Fruit fly (Drosophila melanogaster) S2 (cell line): ENCODE measurements around the gene Cftr.

Experiments
- CG8478 ChIP-seq: fragments of >200 bp; optimal IDR thresholded peaks from 2 replicates; lab custom pipeline; 2018
- CTCF ChIP-seq, 2 experiments: fragments of >200 bp; optimal IDR thresholded peaks; 2 replicates each; lab custom pipeline; 2018

Gene Cftr

DNA sequence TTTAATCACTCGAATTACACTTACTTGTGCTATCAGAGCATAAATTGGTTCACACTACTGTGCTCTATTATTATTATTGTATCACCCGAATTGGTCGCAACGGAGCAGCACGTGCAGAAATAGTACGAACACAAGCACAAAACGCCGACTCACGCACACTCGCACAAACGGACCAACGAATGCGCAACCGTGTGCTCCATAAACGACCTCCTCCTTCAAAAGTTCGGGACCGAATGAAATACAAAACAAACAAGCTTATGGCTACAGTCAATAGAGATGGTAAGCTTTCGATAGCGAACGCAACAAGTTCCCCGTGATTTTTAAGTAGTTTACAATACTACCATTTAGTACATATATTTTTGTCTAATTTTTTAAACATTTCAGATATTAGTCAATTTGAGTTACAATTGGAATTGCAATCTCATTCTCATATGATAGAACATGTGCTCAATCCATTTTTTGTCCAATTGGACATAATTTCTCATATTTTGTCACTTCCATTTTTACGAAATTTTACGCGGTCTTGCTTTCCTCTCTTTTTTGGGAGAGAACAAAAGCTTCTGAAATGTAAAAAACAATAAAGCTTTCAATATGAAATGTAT lies at the start of gene Cftr:
TSS of gene Cftr (minus strand) at position 239 of the 602 bp plus-strand sequence.
- TF ChIP-seq CTCF (optimal IDR thresholded peaks at IDR 0.05; lab: Kevin White, UChicago) (no peak), CG8478 (lab: Kevin White, UChicago) (no peak)

- TF ChIP-seq CG8478 (lab: Kevin White, UChicago), result no peak
- TF ChIP-seq CTCF (optimal IDR thresholded peaks at IDR 0.05; lab: Kevin White, UChicago), result no peak
Observed at dm6 chr3R:24590276-24590675, 46.6 kb upstream of the Cftr start.

- TF ChIP-seq CTCF (optimal IDR thresholded peaks at IDR 0.05; lab: Kevin White, UChicago) (no peak), CG8478 (lab: Kevin White, UChicago) (no peak)
Observed at dm6 chr3R:24588829-24589638, 45.3 kb upstream of the Cftr start.

DNA sequence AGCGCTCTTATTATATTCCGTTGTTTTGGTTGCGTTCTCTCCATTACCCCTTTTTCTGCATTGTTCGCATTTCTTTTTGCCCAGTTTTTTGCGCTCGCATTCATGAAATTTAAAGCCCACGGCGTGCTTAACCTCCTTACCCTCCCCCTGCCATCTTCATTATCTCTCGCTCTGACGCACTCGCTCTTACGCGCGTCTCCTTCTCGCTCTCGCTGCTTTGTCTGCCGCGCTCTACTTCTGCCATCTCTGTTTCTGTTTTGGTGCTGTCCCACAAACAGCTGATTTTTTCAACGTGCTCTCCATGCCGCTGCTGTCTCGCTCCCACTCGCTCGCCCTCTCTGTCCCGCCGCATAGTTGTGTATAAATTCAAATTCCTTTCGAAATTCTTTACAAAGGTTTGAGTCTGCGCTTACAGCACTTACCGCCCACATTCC lies 42.8 kb upstream of the Cftr start:
- TF ChIP-seq CTCF (optimal IDR thresholded peaks at IDR 0.05; lab: Kevin White, UChicago) (peak; percentile 60 to 62), CG8478 (lab: Kevin White, UChicago) (no peak)

dm6 chr3R:24585042-24585698 lies 41.5 kb upstream of the Cftr start, which contains the start of the genes CG13625 and mld:
CG13625 (minus strand) TSS chr3R:24585160.
mld (plus strand) TSS chr3R:24585653.
- TF ChIP-seq CG8478 (lab: Kevin White, UChicago) (no peak), CTCF (optimal IDR thresholded peaks at IDR 0.05; lab: Kevin White, UChicago) (peak in 1 of 2 experiments; percentile 50)

DNA sequence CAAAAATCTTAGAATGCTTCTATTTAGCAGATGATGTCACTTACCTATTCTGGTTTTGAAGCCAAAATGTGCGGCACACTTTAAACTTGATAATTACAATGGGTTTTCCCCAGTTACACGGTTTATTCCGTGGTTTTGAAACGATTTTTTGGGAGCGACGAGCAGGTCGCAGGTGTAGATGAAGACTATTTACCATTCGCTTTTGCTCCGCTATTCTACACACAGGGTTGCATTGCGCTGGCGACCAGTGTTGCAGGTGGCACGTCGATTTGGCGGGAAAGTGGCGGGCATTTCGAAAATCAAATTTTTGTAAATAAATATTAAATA lies 38.9 kb upstream of the Cftr start, which contains the start of gene REPTOR:
TSS of gene REPTOR (minus strand) at position 196 of the 327 bp plus-strand sequence.
- no peak for TF ChIP-seq CG8478 (lab: Kevin White, UChicago)
- no peak for TF ChIP-seq CTCF (optimal IDR thresholded peaks at IDR 0.05; lab: Kevin White, UChicago)

dm6 chr3R:24581891-24582668 lies 38.4 kb upstream of the Cftr start:
- TF ChIP-seq CG8478 (lab: Kevin White, UChicago) (no peak), CTCF (optimal IDR thresholded peaks at IDR 0.05; lab: Kevin White, UChicago) (no peak)

dm6 chr3R:24580963-24581277 lies 37.2 kb upstream of the Cftr start:
- no peak for TF ChIP-seq CG8478 (lab: Kevin White, UChicago)
- no peak for TF ChIP-seq CTCF (optimal IDR thresholded peaks at IDR 0.05; lab: Kevin White, UChicago)

- TF ChIP-seq CTCF (optimal IDR thresholded peaks at IDR 0.05; lab: Kevin White, UChicago) (no peak), CG8478 (lab: Kevin White, UChicago) (no peak)
Observed at dm6 chr3R:24580067-24580962, 36.6 kb upstream of the Cftr start.

- TF ChIP-seq CTCF (optimal IDR thresholded peaks at IDR 0.05; lab: Kevin White, UChicago) (no peak), CG8478 (lab: Kevin White, UChicago) (no peak)
Observed at dm6 chr3R:24577355-24577754, 33.6 kb upstream of the Cftr start.

dm6 chr3R:24575787-24576413 lies 32.2 kb upstream of the Cftr start:
- TF ChIP-seq CG8478 (lab: Kevin White, UChicago), result no peak
- TF ChIP-seq CTCF (optimal IDR thresholded peaks at IDR 0.05; lab: Kevin White, UChicago), result no peak

dm6 chr3R:24575109-24575508 lies 31.4 kb upstream of the Cftr start:
- no peak for TF ChIP-seq CTCF (optimal IDR thresholded peaks at IDR 0.05; lab: Kevin White, UChicago)
- TF ChIP-seq CG8478 (lab: Kevin White, UChicago), result no peak

- TF ChIP-seq CG8478 (lab: Kevin White, UChicago), result no peak
- TF ChIP-seq CTCF (optimal IDR thresholded peaks at IDR 0.05; lab: Kevin White, UChicago), result no peak
Observed at dm6 chr3R:24574123-24574522, 30.4 kb upstream of the Cftr start.
